Fruit fly (Drosophila melanogaster) whole organism, adult: Measurements from ENCODE around the gene Enoph.

Experiments used
- CG14711 ChIP-seq: fragments of 200-800 bp; sonication (Bioruptor generic); optimal IDR thresholded peaks from 2 replicates; lab custom pipeline; 2018; ENCODE audit warnings: missing biosample characterization, mild to moderate bottlenecking, missing genetic modification characterization, moderate library complexity
- CG5204 ChIP-seq: fragments of 200-800 bp; sonication (Bioruptor generic); optimal IDR thresholded peaks from 2 replicates; lab custom pipeline; 2016; ENCODE audit warnings: missing biosample characterization, missing genetic modification characterization
- CG7101 ChIP-seq: fragments of 200-800 bp; sonication (Bioruptor generic); optimal IDR thresholded peaks from 2 replicates; lab custom pipeline; 2018; ENCODE audit warnings: missing biosample characterization, mild to moderate bottlenecking, missing genetic modification characterization, moderate library complexity
- Hr96 ChIP-seq: fragments of 200-800 bp; sonication (Bioruptor generic); optimal IDR thresholded peaks from 2 replicates; lab custom pipeline; 2016; ENCODE audit warnings: missing biosample characterization, missing genetic modification characterization
- Mnt ChIP-seq: fragments of 200-800 bp; sonication (Bioruptor generic); optimal IDR thresholded peaks from 2 replicates; lab custom pipeline; 2016; ENCODE audit warnings: missing biosample characterization, mild to moderate bottlenecking, missing genetic modification characterization
- cic ChIP-seq: fragments of 200-800 bp; sonication (Bioruptor generic); optimal IDR thresholded peaks from 2 replicates; lab custom pipeline; 2017; ENCODE audit warnings: missing biosample characterization, mild to moderate bottlenecking, missing genetic modification characterization, moderate library complexity
- kay ChIP-seq: fragments of 200-800 bp; sonication (Bioruptor generic); peaks from one replicate; lab custom pipeline; 2016; ENCODE audit warnings: missing biosample characterization, missing genetic modification characterization, borderline replicate concordance
- ovo ChIP-seq: fragments of 200-800 bp; sonication (Bioruptor generic); optimal IDR thresholded peaks from 2 replicates; lab custom pipeline; 2016; ENCODE audit warnings: missing biosample characterization, missing genetic modification characterization
- tj ChIP-seq: fragments of 200-800 bp; sonication (Bioruptor generic); optimal IDR thresholded peaks from 3 replicates; lab custom pipeline; 2017; ENCODE audit warnings: missing biosample characterization, mild to moderate bottlenecking, missing genetic modification characterization, moderate library complexity

DNA sequence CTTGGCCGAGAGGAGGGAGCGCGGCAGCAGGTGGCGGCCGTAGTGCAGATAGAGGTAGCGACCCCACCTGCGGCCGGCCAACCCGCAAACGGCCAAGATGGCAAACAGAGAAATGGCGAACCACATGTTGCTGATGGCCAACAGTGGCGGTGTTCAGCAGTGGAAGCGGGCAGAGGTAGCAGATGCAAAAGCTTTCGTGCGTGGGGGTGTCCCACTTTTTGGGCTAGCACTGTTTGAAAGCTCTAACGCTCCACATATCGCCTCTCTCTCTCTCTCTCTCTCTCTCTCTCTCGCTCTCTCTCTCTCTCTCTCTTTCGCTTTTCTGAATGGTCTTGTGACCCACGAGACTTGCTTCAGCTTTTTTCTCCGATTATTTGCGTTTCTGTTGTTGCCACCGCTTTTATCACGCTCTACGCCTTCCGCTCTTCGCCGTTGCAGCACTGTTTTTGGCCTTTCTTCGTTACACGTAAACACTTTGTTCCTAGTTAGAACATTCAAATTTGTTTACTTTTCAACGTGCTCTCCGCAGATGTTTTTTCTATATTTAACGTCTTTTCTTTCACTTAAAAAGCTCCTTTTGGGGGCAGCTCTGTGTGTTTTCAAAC lies 26.4 kb upstream of the Enoph start:
- no peak for TF ChIP-seq cic (GFP tag; lab: Kevin White, UChicago)
- TF ChIP-seq Hr96 (GFP tag; lab: Kevin White, UChicago) = peak; percentile 26
- TF ChIP-seq CG7101 (tag; lab: Kevin White, UChicago) = no peak
- TF ChIP-seq Mnt = peak; percentile 8
- TF ChIP-seq CG14711 (tag; lab: Kevin White, UChicago) = no peak
- TF ChIP-seq kay (GFP tag; lab: Kevin White, UChicago) = no peak
- TF ChIP-seq ovo (GFP tag; lab: Kevin White, UChicago) = no peak
- TF ChIP-seq tj (GFP tag; lab: Kevin White, UChicago) = no peak
- TF ChIP-seq CG5204 (GFP tag; lab: Kevin White, UChicago) = no peak
